Worm (Caenorhabditis elegans) whole organism, L4 larva: ENCODE data around the gene F54G2.1.

Experiments
- ceh-62 ChIP-seq: sonication (generic microtip); optimal IDR thresholded peaks from 2 replicates; lab custom pipeline; 2017; ENCODE audit warnings: missing biosample characterization, missing genetic modification characterization
- hlh-30 ChIP-seq: sonication (generic microtip); optimal IDR thresholded peaks from 2 replicates; lab custom pipeline; 2017; ENCODE audit warnings: antibody characterized with exemption, mild to moderate bottlenecking, missing genetic modification characterization, missing compliant biosample characterization; ENCODE audit not compliant: insufficient read depth
- madf-5 ChIP-seq, 2 experiments: fragments of 200-800 bp; sonication (Bioruptor generic); IDR thresholded peaks; 2 replicates each; pipeline ENCODE4 v1.3.6; 2022; ENCODE audit warnings: missing compliant biosample characterization in 2 of 2, missing genetic modification characterization in 2 of 2
- nhr-77 ChIP-seq: fragments of 150-350 bp; optimal IDR thresholded peaks from 2 replicates; lab custom pipeline; 2014; ENCODE audit warnings: missing biosample characterization, missing genetic modification characterization

ce11 chrX:2684448-2684847 lies 20.3 kb upstream of the F54G2.1 start:
- TF ChIP-seq madf-5 (GFP tag; IDR thresholded peaks at IDR 0.05; lab: Robert Waterston, UW) (no peak), ceh-62 (tag; lab: Kevin White, UChicago) (no peak), nhr-77 (tag; lab: Kevin White, UChicago) (no peak), hlh-30 (tag; lab: Kevin White, UChicago) (no peak)
